Fruit fly (Drosophila melanogaster): ENCODE measurements around the gene pasi1.

Gene pasi1

dm6 chr3R:17798211-17798737, 3.4 kb downstream of the pasi1 start, which contains the start of gene CG7379 (continued):
- TF ChIP-seq shn (GFP tag; optimal IDR thresholded peaks at IDR 0.05), result peak; percentile 85
- no peak for TF ChIP-seq eve (GFP tag; optimal IDR thresholded peaks at IDR 0.05)
- peak; percentile 52 for TF ChIP-seq Deaf1 (tag; optimal IDR thresholded peaks at IDR 0.05)
- peak; percentile 47 for TF ChIP-seq crc (GFP tag; optimal IDR thresholded peaks at IDR 0.05)
- peak; percentile 72 for TF ChIP-seq tio (GFP tag; optimal IDR thresholded peaks at IDR 0.05)
- TF ChIP-seq CG3163 (GFP tag; optimal IDR thresholded peaks at IDR 0.05), result peak; percentile 62
- TF ChIP-seq Sry-β (GFP tag; optimal IDR thresholded peaks at IDR 0.05), result no peak
- TF ChIP-seq Scr (GFP tag; IDR thresholded peaks at IDR 0.05; ENCODE audit: partially characterized antibody), result 0 out of 2 replicates have a peak, but pooled peaks have one; percentile 11
- peak; percentile 94 for TF ChIP-seq zfh2 (GFP tag; optimal IDR thresholded peaks at IDR 0.05)
- peak; percentile 76 for TF ChIP-seq Meics (GFP tag; optimal IDR thresholded peaks at IDR 0.05)
- TF ChIP-seq ems (GFP tag; optimal IDR thresholded peaks at IDR 0.05), result peak; percentile 81
- peak; percentile 71 for TF ChIP-seq CG17829 (tag; optimal IDR thresholded peaks at IDR 0.05)
- peak; percentile 75 for TF ChIP-seq Atf6 (GFP tag; IDR thresholded peaks at IDR 0.05)
- TF ChIP-seq unc-4 (GFP tag; IDR thresholded peaks at IDR 0.05; ENCODE audit: partially characterized antibody), result no peak
- peak; percentile 24 for TF ChIP-seq pnt (GFP tag; optimal IDR thresholded peaks at IDR 0.05)
- TF ChIP-seq CG12219 (GFP tag; optimal IDR thresholded peaks at IDR 0.05), result peak; percentile 3
- TF ChIP-seq Hr78 (GFP tag; optimal IDR thresholded peaks at IDR 0.05), result no peak
- peak; percentile 28; the same call in 1 of the 2 replicates for TF ChIP-seq CG17328 (GFP tag; IDR thresholded peaks at IDR 0.05)
- TF ChIP-seq crp (GFP tag; optimal IDR thresholded peaks at IDR 0.05), result peak in 1 of 2 experiments; percentile 76
- no peak for TF ChIP-seq sc (optimal IDR thresholded peaks at IDR 0.05)
- TF ChIP-seq sc (GFP tag; optimal IDR thresholded peaks at IDR 0.05), result peak; percentile 46
- peak; percentile 79; the same call in 1 of the 2 replicates for TF ChIP-seq ranshi (GFP tag; IDR thresholded peaks at IDR 0.05)
- peak; percentile 40 for TF ChIP-seq disco-r (GFP tag; optimal IDR thresholded peaks at IDR 0.05)
- TF ChIP-seq CG6683 (GFP tag; optimal IDR thresholded peaks at IDR 0.05), result peak; percentile 70
- TF ChIP-seq CG17612 (GFP tag; IDR thresholded peaks at IDR 0.05), result no peak
- peak; percentile 70 for TF ChIP-seq CG15601 (tag; optimal IDR thresholded peaks at IDR 0.05)
- peak; percentile 25; the same call in 1 of the 3 replicates for TF ChIP-seq sr (GFP tag; IDR thresholded peaks at IDR 0.05)
- TF ChIP-seq CG12942 (GFP tag; optimal IDR thresholded peaks at IDR 0.05), result peak; percentile 88
- peak; percentile 71 for TF ChIP-seq org-1 (GFP tag; optimal IDR thresholded peaks at IDR 0.05)
- peak; percentile 66 for TF ChIP-seq dmrt11E (tag; optimal IDR thresholded peaks at IDR 0.05)
- peak; percentile 70 for TF ChIP-seq CG2116 (GFP tag; optimal IDR thresholded peaks at IDR 0.05)
- TF ChIP-seq CG13775 (GFP tag; optimal IDR thresholded peaks at IDR 0.05), result peak; percentile 75
- no peak for TF ChIP-seq stc (GFP tag; IDR thresholded peaks at IDR 0.05)
- peak; percentile 7 for TF ChIP-seq tap (tag; optimal IDR thresholded peaks at IDR 0.05)
- no peak for TF ChIP-seq TFAM (GFP tag; optimal IDR thresholded peaks at IDR 0.05)
- peak; percentile 49 for TF ChIP-seq scrt (GFP tag; optimal IDR thresholded peaks at IDR 0.05)
- peak; percentile 91 for TF ChIP-seq fu2 (GFP tag; optimal IDR thresholded peaks at IDR 0.05)
- peak; percentile 32 for TF ChIP-seq CG15696 (tag; optimal IDR thresholded peaks at IDR 0.05)
- peak; percentile 12 for TF ChIP-seq CG6254 (GFP tag; optimal IDR thresholded peaks at IDR 0.05)
- TF ChIP-seq ro (GFP tag; IDR thresholded peaks at IDR 0.05), result peak; percentile 36; the same call in 1 of the 2 replicates
- peak; percentile 83 for TF ChIP-seq CG17385 (GFP tag; optimal IDR thresholded peaks at IDR 0.05)
- peak; percentile 17 for TF ChIP-seq odd (GFP tag; optimal IDR thresholded peaks at IDR 0.05)
- peak; percentile 80 for TF ChIP-seq Fer1 (GFP tag; optimal IDR thresholded peaks at IDR 0.05)
- no peak for TF ChIP-seq ato (GFP tag; IDR thresholded peaks at IDR 0.05; ENCODE audit: partially characterized antibody)
- TF ChIP-seq CG10147 (GFP tag; optimal IDR thresholded peaks at IDR 0.05), result peak; percentile 77
- peak; percentile 28 for TF ChIP-seq CTCF (GFP tag; optimal IDR thresholded peaks at IDR 0.05)
- TF ChIP-seq seq (GFP tag; IDR thresholded peaks at IDR 0.05), result peak; percentile 68
- 0 out of 2 replicates have a peak, but pooled peaks have one; percentile 26 for TF ChIP-seq CG10959 (GFP tag; IDR thresholded peaks at IDR 0.05)
- peak; percentile 45; the same call in 1 of the 3 replicates for TF ChIP-seq Opbp (GFP tag; IDR thresholded peaks at IDR 0.05; ENCODE audit: partially characterized antibody)
- TF ChIP-seq ftz-f1 (GFP tag; optimal IDR thresholded peaks at IDR 0.05), result peak; percentile 66

All from whole organism, embryonic.